Fruit fly (Drosophila melanogaster) whole organism, wandering third instar larva: ENCODE results near the gene CG4025.
A peak's percentile ranks its signal among the peaks of the same experiment; 100 is the strongest.

Source experiments
- Abd-B ChIP-seq: fragments of >200 bp; optimal IDR thresholded peaks from 2 replicates; lab custom pipeline; 2017; ENCODE audit warnings: missing biosample characterization, missing genetic modification characterization
- CG32264 ChIP-seq: fragments of 200-800 bp; sonication (Bioruptor generic); optimal IDR thresholded peaks from 2 replicates; lab custom pipeline; 2016; ENCODE audit warnings: missing biosample characterization, missing genetic modification characterization
- CG9705 ChIP-seq: fragments of 200-800 bp; sonication (Bioruptor generic); optimal IDR thresholded peaks from 2 replicates; lab custom pipeline; 2018; ENCODE audit warnings: missing biosample characterization, mild to moderate bottlenecking, missing genetic modification characterization
- CrebA ChIP-seq: fragments of 200-800 bp; sonication (Bioruptor generic); optimal IDR thresholded peaks from 2 replicates; lab custom pipeline; 2016; ENCODE audit warnings: missing biosample characterization, mild to moderate bottlenecking, missing genetic modification characterization, borderline replicate concordance
- Dfd ChIP-seq: fragments of >200 bp; optimal IDR thresholded peaks from 2 replicates; lab custom pipeline; 2017; ENCODE audit warnings: missing biosample characterization, missing genetic modification characterization
- Dif ChIP-seq: fragments of 200-275, 200-300 bp; sonication (Bioruptor generic); optimal IDR thresholded peaks from 2 replicates; lab custom pipeline; 2018; ENCODE audit warnings: missing biosample characterization, missing genetic modification characterization; ENCODE audit not compliant: partially characterized antibody
- GATAd ChIP-seq: sonication (Bioruptor generic); optimal IDR thresholded peaks from 2 replicates; lab custom pipeline; 2016; ENCODE audit warnings: missing biosample characterization, missing genetic modification characterization
- HLH106 ChIP-seq: fragments of 200-800 bp; optimal IDR thresholded peaks from 3 replicates; lab custom pipeline; 2019; ENCODE audit warnings: missing biosample characterization, mild to moderate bottlenecking, missing genetic modification characterization, moderate library complexity
- Hnf4 ChIP-seq: fragments of 200-800 bp; sonication (Bioruptor generic); optimal IDR thresholded peaks from 2 replicates; lab custom pipeline; 2016; ENCODE audit warnings: missing biosample characterization, mild to moderate bottlenecking, missing genetic modification characterization
- Hr78 ChIP-seq: fragments of >200 bp; optimal IDR thresholded peaks from 2 replicates; lab custom pipeline; 2017; ENCODE audit warnings: missing biosample characterization, missing genetic modification characterization
- Hr83 ChIP-seq: fragments of 200-300 bp; sonication (Bioruptor generic); optimal IDR thresholded peaks from 2 replicates; lab custom pipeline; 2016; ENCODE audit warnings: missing biosample characterization, mild to moderate bottlenecking, missing genetic modification characterization, moderate library complexity; ENCODE audit not compliant: poor library complexity, severe bottlenecking
- Jra ChIP-seq: sonication (Bioruptor generic); optimal IDR thresholded peaks from 2 replicates; lab custom pipeline; 2016; ENCODE audit warnings: missing biosample characterization, missing genetic modification characterization
- Mio ChIP-seq: sonication (Bioruptor generic); optimal IDR thresholded peaks from 2 replicates; lab custom pipeline; 2016; ENCODE audit warnings: missing biosample characterization, missing genetic modification characterization
- Myc ChIP-seq: fragments of >200 bp; optimal IDR thresholded peaks from 2 replicates; lab custom pipeline; 2017
- N ChIP-seq: fragments of >200 bp; optimal IDR thresholded peaks from 2 replicates; lab custom pipeline; 2018; ENCODE audit warnings: missing biosample characterization, missing external identifiers, missing genetic modification characterization
- OdsH ChIP-seq: fragments of 200-800 bp; sonication (Bioruptor generic); optimal IDR thresholded peaks from 2 replicates; lab custom pipeline; 2016; ENCODE audit warnings: missing biosample characterization, mild to moderate bottlenecking, missing genetic modification characterization
- Rel ChIP-seq, 2 experiments: fragments of 200-800 bp; sonication (Bioruptor generic) in 1 of 2; optimal IDR thresholded peaks; 2 replicates in 1 of 2; 3 replicates in 1 of 2; lab custom pipeline; 2016 to 2019; ENCODE audit warnings: mild to moderate bottlenecking in 2 of 2, missing biosample characterization in 2 of 2, missing genetic modification characterization in 2 of 2, moderate library complexity in 1 of 2
- Sp1 ChIP-seq: fragments of 200-800 bp; sonication (Bioruptor generic); optimal IDR thresholded peaks from 3 replicates; lab custom pipeline; 2019; ENCODE audit warnings: missing biosample characterization, mild to moderate bottlenecking, missing genetic modification characterization, moderate library complexity
- Vsx2 ChIP-seq: fragments of 200-300, 225-300 bp; sonication (Bioruptor generic); optimal IDR thresholded peaks from 2 replicates; lab custom pipeline; 2018; ENCODE audit warnings: missing biosample characterization, missing genetic modification characterization; ENCODE audit not compliant: partially characterized antibody
- br ChIP-seq: fragments of 200-800 bp; sonication (Bioruptor generic); optimal IDR thresholded peaks from 2 replicates; lab custom pipeline; 2016; ENCODE audit warnings: missing biosample characterization, missing genetic modification characterization
- brk ChIP-seq: fragments of 200-800 bp; sonication (Bioruptor generic); optimal IDR thresholded peaks from 2 replicates; lab custom pipeline; 2016; ENCODE audit warnings: missing biosample characterization, mild to moderate bottlenecking, missing genetic modification characterization
- dl ChIP-seq, 2 experiments: fragments of 175-275, 200-275 bp in 1 of 2; fragments of 200-275 bp in 1 of 2; sonication (Bioruptor generic); optimal IDR thresholded peaks; lab custom pipeline; 2018; ENCODE audit warnings: mild to moderate bottlenecking in 2 of 2, missing biosample characterization in 2 of 2, missing genetic modification characterization in 2 of 2, moderate library complexity in 2 of 2; ENCODE audit not compliant: partially characterized antibody in 2 of 2, insufficient read depth in 1 of 2
- dmrt93B ChIP-seq: fragments of 200-800 bp; sonication (Bioruptor generic); optimal IDR thresholded peaks from 2 replicates; lab custom pipeline; 2018; ENCODE audit warnings: missing biosample characterization, mild to moderate bottlenecking, missing genetic modification characterization
- dsf ChIP-seq: sonication (Bioruptor generic); optimal IDR thresholded peaks from 2 replicates; lab custom pipeline; 2016; ENCODE audit warnings: missing biosample characterization, missing genetic modification characterization, borderline replicate concordance
- ey ChIP-seq: fragments of 200-800 bp; sonication (Bioruptor generic); optimal IDR thresholded peaks from 2 replicates; lab custom pipeline; 2016; ENCODE audit warnings: missing biosample characterization, missing genetic modification characterization
- foxo ChIP-seq, 2 experiments: fragments of 200-800 bp; sonication (Bioruptor generic); optimal IDR thresholded peaks; 2 replicates in 1 of 2; 3 replicates in 1 of 2; lab custom pipeline; 2016 to 2017; ENCODE audit warnings: missing biosample characterization in 2 of 2, missing genetic modification characterization in 2 of 2
- fru ChIP-seq: fragments of 200-800 bp; sonication (Bioruptor generic); optimal IDR thresholded peaks from 3 replicates; lab custom pipeline; 2016; ENCODE audit warnings: missing biosample characterization, mild to moderate bottlenecking, missing genetic modification characterization
- h ChIP-seq: fragments of 200-800 bp; sonication (Bioruptor generic); optimal IDR thresholded peaks from 3 replicates; lab custom pipeline; 2016; ENCODE audit warnings: missing biosample characterization, mild to moderate bottlenecking, missing genetic modification characterization
- jim ChIP-seq: fragments of 175-275, 200-325 bp; sonication (Bioruptor generic); optimal IDR thresholded peaks from 2 replicates; lab custom pipeline; 2016; ENCODE audit warnings: missing biosample characterization, mild to moderate bottlenecking, missing genetic modification characterization
- lola ChIP-seq: fragments of >200 bp; optimal IDR thresholded peaks from 2 replicates; lab custom pipeline; 2017; ENCODE audit warnings: missing biosample characterization, missing genetic modification characterization
- pan ChIP-seq: fragments of >200 bp; optimal IDR thresholded peaks from 2 replicates; lab custom pipeline; 2017
- psq ChIP-seq: fragments of 200-800 bp; sonication (Bioruptor generic); optimal IDR thresholded peaks from 3 replicates; lab custom pipeline; 2017; ENCODE audit warnings: missing biosample characterization, mild to moderate bottlenecking, missing genetic modification characterization, moderate library complexity
- rgr ChIP-seq: fragments of 200-800 bp; sonication (Bioruptor generic); optimal IDR thresholded peaks from 3 replicates; lab custom pipeline; 2016; ENCODE audit warnings: missing biosample characterization, mild to moderate bottlenecking, missing genetic modification characterization
- sage ChIP-seq: fragments of 200-800 bp; sonication (Bioruptor generic); optimal IDR thresholded peaks from 2 replicates; lab custom pipeline; 2016; ENCODE audit warnings: missing biosample characterization, mild to moderate bottlenecking, missing genetic modification characterization
- sv ChIP-seq: fragments of 200-800 bp; sonication (Bioruptor generic); optimal IDR thresholded peaks from 3 replicates; lab custom pipeline; 2016; ENCODE audit warnings: missing biosample characterization, missing genetic modification characterization
- tai ChIP-seq: sonication (Bioruptor generic); optimal IDR thresholded peaks from 2 replicates; lab custom pipeline; 2016; ENCODE audit warnings: missing biosample characterization, missing genetic modification characterization
- usp ChIP-seq: fragments of >200 bp; optimal IDR thresholded peaks from 2 replicates; lab custom pipeline; 2017; ENCODE audit warnings: missing biosample characterization, missing genetic modification characterization
- woc ChIP-seq: sonication (Bioruptor generic); optimal IDR thresholded peaks from 2 replicates; lab custom pipeline; 2016; ENCODE audit warnings: missing biosample characterization, mild to moderate bottlenecking, missing genetic modification characterization

CG4025 gene

dm6 chrX:2083678-2084162, 7.0 kb downstream of the CG4025 start:
- peak; percentile 81 for TF ChIP-seq pan
- TF ChIP-seq Rel (GFP tag; optimal IDR thresholded peaks at IDR 0.05; lab: Kevin White, UChicago): peak; percentile 49
- peak; percentile 43 for TF ChIP-seq Rel (tag; optimal IDR thresholded peaks at IDR 0.05; lab: Kevin White, UChicago)
- TF ChIP-seq sv: peak; percentile 30
- TF ChIP-seq CG32264 (GFP tag; lab: Kevin White, UChicago): peak; percentile 78
- no peak for TF ChIP-seq Vsx2
- peak; percentile 82 for TF ChIP-seq psq (GFP tag; lab: Kevin White, UChicago)
- TF ChIP-seq GATAd (GFP tag; lab: Kevin White, UChicago): no peak
- peak; percentile 94 to 98 for TF ChIP-seq dl (GFP tag; optimal IDR thresholded peaks at IDR 0.05; lab: Kevin White, UChicago; ENCODE audit: insufficient read depth in 1 of 2, partially characterized antibody in 2 of 2)
- peak; percentile 86 for TF ChIP-seq Hnf4 (GFP tag; lab: Kevin White, UChicago)
- TF ChIP-seq HLH106 (tag; lab: Kevin White, UChicago): peak; percentile 76
- TF ChIP-seq rgr (GFP tag; lab: Kevin White, UChicago): peak; percentile 92
- TF ChIP-seq Jra (GFP tag; lab: Kevin White, UChicago): peak; percentile 52
- TF ChIP-seq CrebA: no peak
- TF ChIP-seq Dfd (GFP tag; lab: Kevin White, UChicago): no peak
- TF ChIP-seq fru (GFP tag; lab: Kevin White, UChicago): peak; percentile 93
- peak; percentile 99 for TF ChIP-seq Dif (GFP tag; lab: Kevin White, UChicago)
- TF ChIP-seq woc (GFP tag; lab: Kevin White, UChicago): peak; percentile 96
- TF ChIP-seq br (GFP tag; lab: Kevin White, UChicago): peak; percentile 94
- no peak for TF ChIP-seq Abd-B (GFP tag; lab: Kevin White, UChicago)
- no peak for TF ChIP-seq Myc (lab: Kevin White, UChicago)
- peak; percentile 59 to 91 for TF ChIP-seq foxo (GFP tag; optimal IDR thresholded peaks at IDR 0.05; lab: Kevin White, UChicago)
- TF ChIP-seq Hr83 (GFP tag; lab: Kevin White, UChicago): peak; percentile 80
- no peak for TF ChIP-seq lola (GFP tag; lab: Kevin White, UChicago)
- peak; percentile 79 for TF ChIP-seq Sp1
- TF ChIP-seq dsf (GFP tag; lab: Kevin White, UChicago): peak; percentile 1
- TF ChIP-seq OdsH: peak; percentile 92
- TF ChIP-seq ey (GFP tag; lab: Kevin White, UChicago): peak; percentile 96
- peak; percentile 48 for TF ChIP-seq Mio (GFP tag; lab: Kevin White, UChicago)
- TF ChIP-seq dmrt93B (GFP tag; lab: Kevin White, UChicago): peak; percentile 76
- TF ChIP-seq sage (GFP tag; lab: Kevin White, UChicago): no peak
- no peak for TF ChIP-seq usp
- TF ChIP-seq h (GFP tag; lab: Kevin White, UChicago): peak; percentile 95
- TF ChIP-seq jim (GFP tag; lab: Kevin White, UChicago): peak; percentile 91

DNA sequence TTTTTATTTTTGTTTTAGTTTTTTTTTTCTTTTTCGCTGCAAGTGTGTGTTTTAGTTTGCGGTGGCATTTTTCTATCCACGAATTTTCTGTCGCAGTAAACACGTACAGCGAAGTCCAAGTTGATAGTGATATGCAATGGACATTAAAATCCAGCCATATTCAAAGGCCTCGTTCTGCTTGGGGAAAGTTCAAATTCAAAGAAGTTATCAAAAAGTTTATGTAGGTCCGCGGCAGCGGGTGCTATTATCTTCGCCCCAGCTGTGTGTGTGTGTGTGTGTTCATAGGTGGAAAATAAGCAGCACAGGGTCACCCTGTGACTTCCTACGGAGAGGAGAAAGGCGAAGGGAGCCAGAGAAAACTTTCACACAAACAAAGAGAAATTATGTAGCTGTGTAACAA, 10.7 kb downstream of the CG4025 start:
- TF ChIP-seq OdsH: no peak
- TF ChIP-seq rgr (GFP tag; lab: Kevin White, UChicago): no peak
- no peak for TF ChIP-seq GATAd (GFP tag; lab: Kevin White, UChicago)
- TF ChIP-seq Mio (GFP tag; lab: Kevin White, UChicago): no peak
- no peak for TF ChIP-seq Vsx2
- TF ChIP-seq Hr78 (GFP tag; lab: Kevin White, UChicago): no peak
- TF ChIP-seq psq (GFP tag; lab: Kevin White, UChicago): no peak
- no peak for TF ChIP-seq brk (GFP tag; lab: Kevin White, UChicago)
- TF ChIP-seq Rel (GFP tag; optimal IDR thresholded peaks at IDR 0.05; lab: Kevin White, UChicago): no peak
- no peak for TF ChIP-seq Rel (tag; optimal IDR thresholded peaks at IDR 0.05; lab: Kevin White, UChicago)
- TF ChIP-seq h (GFP tag; lab: Kevin White, UChicago): no peak
- no peak for TF ChIP-seq sv
- TF ChIP-seq foxo (GFP tag; optimal IDR thresholded peaks at IDR 0.05; lab: Kevin White, UChicago): no peak
- no peak for TF ChIP-seq dmrt93B (GFP tag; lab: Kevin White, UChicago)
- TF ChIP-seq dl (GFP tag; optimal IDR thresholded peaks at IDR 0.05; lab: Kevin White, UChicago; ENCODE audit: insufficient read depth in 1 of 2, partially characterized antibody in 2 of 2): no peak
- TF ChIP-seq, all 38 proteins: peak for 0

- TF ChIP-seq CG9705 (GFP tag; lab: Kevin White, UChicago) (no peak), jim (GFP tag; lab: Kevin White, UChicago) (no peak), dsf (GFP tag; lab: Kevin White, UChicago) (no peak), N (GFP tag; lab: Kevin White, UChicago) (no peak), CrebA (no peak), dl (GFP tag; optimal IDR thresholded peaks at IDR 0.05; lab: Kevin White, UChicago; ENCODE audit: insufficient read depth in 1 of 2, partially characterized antibody in 2 of 2) (no peak), Vsx2 (no peak), tai (no peak), psq (GFP tag; lab: Kevin White, UChicago) (no peak), fru (GFP tag; lab: Kevin White, UChicago) (no peak), CG32264 (GFP tag; lab: Kevin White, UChicago) (no peak), sv (no peak)
Measured at dm6 chrX:2088798-2089197, 12.0 kb downstream of the CG4025 start.
